Fruit fly (Drosophila melanogaster): ENCODE measurements around the gene Tpc1.

The Tpc1 gene

DNA sequence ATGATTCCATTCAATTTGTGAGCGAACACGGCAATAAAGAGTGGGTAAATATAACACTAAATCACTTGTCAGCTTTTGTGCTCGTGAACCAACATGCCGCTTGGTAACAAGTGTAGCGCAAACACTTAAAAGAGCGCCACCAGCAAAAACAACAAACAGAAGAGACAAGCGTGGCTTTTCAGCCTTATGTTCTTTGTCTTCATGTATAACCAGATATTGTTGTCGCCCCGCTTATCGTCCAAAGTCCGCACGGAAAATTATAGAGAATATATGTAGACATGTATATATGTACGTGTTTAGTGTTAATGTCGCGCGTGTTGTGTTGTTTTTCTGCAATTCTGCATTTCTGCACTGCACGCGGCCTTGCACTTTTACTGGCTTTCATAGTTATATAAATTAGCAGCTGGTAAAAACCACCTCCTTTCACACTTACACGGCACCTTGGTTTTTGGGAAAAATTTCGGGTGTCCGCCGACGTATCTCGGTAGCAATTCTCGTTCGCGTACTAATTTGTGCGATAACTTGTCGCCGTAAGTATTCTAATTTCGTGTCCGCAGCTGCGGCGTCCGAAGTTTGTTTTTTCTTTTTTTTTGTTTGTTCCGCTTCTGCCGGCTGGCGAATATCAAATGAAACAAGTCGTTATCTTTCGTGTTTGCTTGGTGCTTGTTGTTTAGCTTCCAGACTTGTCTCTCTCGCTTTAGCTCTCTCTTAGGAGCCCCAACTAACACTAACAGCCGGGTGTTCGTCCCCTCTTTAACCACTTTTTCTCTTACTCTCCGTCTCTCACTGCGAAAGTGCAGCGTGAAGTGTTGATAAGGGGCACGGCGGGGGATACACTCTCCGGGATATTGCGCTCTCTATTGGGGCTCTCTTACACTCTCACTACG lies 6.9 kb upstream of the Tpc1 start (continued):
- TF ChIP-seq bsh (GFP tag; optimal IDR thresholded peaks at IDR 0.05) (peak; percentile 4 to 82), pb (GFP tag; optimal IDR thresholded peaks at IDR 0.05) (no peak), CG7556 (GFP tag; optimal IDR thresholded peaks at IDR 0.05) (peak; percentile 38), HLHmδ (GFP tag; optimal IDR thresholded peaks at IDR 0.05) (peak; percentile 79), Ptx1 (GFP tag; IDR thresholded peaks at IDR 0.05) (no peak; the same call in 1 of the 2 replicates), chinmo (GFP tag; IDR thresholded peaks at IDR 0.05; ENCODE audit: partially characterized antibody) (peak; percentile 98), ro (GFP tag; IDR thresholded peaks at IDR 0.05) (no peak), ems (GFP tag; optimal IDR thresholded peaks at IDR 0.05) (peak; percentile 30), ash1 (GFP tag; optimal IDR thresholded peaks at IDR 0.05) (no peak), dmrt99B (tag; optimal IDR thresholded peaks at IDR 0.05) (peak; percentile 30), tup (GFP tag; optimal IDR thresholded peaks at IDR 0.05) (no peak), CG33213 (GFP tag; optimal IDR thresholded peaks at IDR 0.05) (no peak), CG4328 (GFP tag; optimal IDR thresholded peaks at IDR 0.05) (no peak), Lpt (GFP tag; optimal IDR thresholded peaks at IDR 0.05) (no peak), fru (optimal IDR thresholded peaks at IDR 0.05) (no peak), Sry-β (GFP tag; optimal IDR thresholded peaks at IDR 0.05) (no peak), CG31388 (GFP tag; optimal IDR thresholded peaks at IDR 0.05) (no peak), C15 (GFP tag; IDR thresholded peaks at IDR 0.05) (no peak; the same call in 2 of the 3 replicates), Nf-YC (tag; optimal IDR thresholded peaks at IDR 0.05) (no peak), grn (GFP tag; optimal IDR thresholded peaks at IDR 0.05) (no peak), lab (GFP tag; optimal IDR thresholded peaks at IDR 0.05) (peak; percentile 55), CG11093 (GFP tag; IDR thresholded peaks at IDR 0.05) (no peak), dpn (GFP tag; optimal IDR thresholded peaks at IDR 0.05) (peak; percentile 19 to 26), Max (GFP tag; optimal IDR thresholded peaks at IDR 0.05) (no peak), Ets65A (GFP tag) (peak; percentile 91), Hmr (GFP tag; optimal IDR thresholded peaks at IDR 0.05) (peak; percentile 17), Dfd (GFP tag; optimal IDR thresholded peaks at IDR 0.05) (no peak), CG14860 (GFP tag; IDR thresholded peaks at IDR 0.05; ENCODE audit: partially characterized antibody) (no peak), CG8388 (GFP tag; optimal IDR thresholded peaks at IDR 0.05) (no peak), fd64A (GFP tag; optimal IDR thresholded peaks at IDR 0.05) (no peak), Dip3 (GFP tag; optimal IDR thresholded peaks at IDR 0.05) (no peak), Nf-YB (GFP tag; optimal IDR thresholded peaks at IDR 0.05) (no peak), Hr3 (GFP tag; optimal IDR thresholded peaks at IDR 0.05) (no peak), da (GFP tag; optimal IDR thresholded peaks at IDR 0.05) (no peak), CG12769 (tag; optimal IDR thresholded peaks at IDR 0.05) (peak; percentile 89), knrl (GFP tag; IDR thresholded peaks at IDR 0.05; ENCODE audit: partially characterized antibody) (no peak), CG12942 (GFP tag; optimal IDR thresholded peaks at IDR 0.05) (no peak), unc-4 (GFP tag; IDR thresholded peaks at IDR 0.05; ENCODE audit: partially characterized antibody) (peak; percentile 40; the same call in 1 of the 2 replicates), CG16863 (GFP tag; optimal IDR thresholded peaks at IDR 0.05) (no peak), CTCF (GFP tag; optimal IDR thresholded peaks at IDR 0.05) (no peak), NfI (GFP tag; optimal IDR thresholded peaks at IDR 0.05) (peak; percentile 17), Sry-δ (GFP tag; optimal IDR thresholded peaks at IDR 0.05) (no peak), CG6254 (GFP tag; optimal IDR thresholded peaks at IDR 0.05) (peak; percentile 32), CG5245 (GFP tag; optimal IDR thresholded peaks at IDR 0.05) (no peak), H2.0 (GFP tag; IDR thresholded peaks at IDR 0.05) (0 out of 2 replicates have a peak, but pooled peaks have one; percentile 25), CG15269 (tag; optimal IDR thresholded peaks at IDR 0.05) (peak; percentile 34), CG11695 (GFP tag; IDR thresholded peaks at IDR 0.05) (0 out of 3 replicates have a peak, but pooled peaks have one; percentile 6), tll (GFP tag; optimal IDR thresholded peaks at IDR 0.05) (no peak), CG14667 (GFP tag; IDR thresholded peaks at IDR 0.05) (no peak)
